Fruit fly (Drosophila melanogaster): ENCODE data around the gene Septin2.

Gene Septin2

dm6 chr3R:20555023-20555422, 33.1 kb downstream of the Septin2 start (continued):
- peak; percentile 73 for TF ChIP-seq dysf (GFP tag; IDR thresholded peaks at IDR 0.05)
- TF ChIP-seq CG2712 (tag; optimal IDR thresholded peaks at IDR 0.05): peak; percentile 78
- TF ChIP-seq Drgx (GFP tag; IDR thresholded peaks at IDR 0.05): peak; percentile 33; the same call in 1 of the 2 replicates
- peak; percentile 71 for TF ChIP-seq E2f1 (GFP tag; IDR thresholded peaks at IDR 0.05)
- peak; percentile 14 for TF ChIP-seq slou (GFP tag; optimal IDR thresholded peaks at IDR 0.05)
- TF ChIP-seq hbn (GFP tag; IDR thresholded peaks at IDR 0.05; ENCODE audit: partially characterized antibody): no peak
- TF ChIP-seq CG9797 (GFP tag; optimal IDR thresholded peaks at IDR 0.05): no peak
- no peak for TF ChIP-seq CG7786 (GFP tag; optimal IDR thresholded peaks at IDR 0.05)
- TF ChIP-seq bcd (GFP tag; optimal IDR thresholded peaks at IDR 0.05): peak; percentile 68
- TF ChIP-seq Dek (tag; optimal IDR thresholded peaks at IDR 0.05): peak; percentile 41
- no peak for TF ChIP-seq CG12299 (tag; optimal IDR thresholded peaks at IDR 0.05)
- peak; percentile 77 for TF ChIP-seq CG31441 (GFP tag; IDR thresholded peaks at IDR 0.05)
- TF ChIP-seq CG7556 (GFP tag; optimal IDR thresholded peaks at IDR 0.05): peak; percentile 27
- TF ChIP-seq twi (tag; optimal IDR thresholded peaks at IDR 0.05): no peak
- TF ChIP-seq danr (GFP tag; IDR thresholded peaks at IDR 0.05): no peak
- TF ChIP-seq ATbp (GFP tag; optimal IDR thresholded peaks at IDR 0.05): no peak
- TF ChIP-seq grn (GFP tag; optimal IDR thresholded peaks at IDR 0.05): peak; percentile 41
- TF ChIP-seq CG11504 (tag; optimal IDR thresholded peaks at IDR 0.05): peak; percentile 83
- peak; percentile 36 for TF ChIP-seq lbe (GFP tag; optimal IDR thresholded peaks at IDR 0.05)
- TF ChIP-seq Ets97D (GFP tag; optimal IDR thresholded peaks at IDR 0.05): no peak
- no peak for TF ChIP-seq fd102C (GFP tag; optimal IDR thresholded peaks at IDR 0.05)
- peak; percentile 34 for TF ChIP-seq CG6854 (GFP tag; optimal IDR thresholded peaks at IDR 0.05)
- no peak for TF ChIP-seq CG2889 (GFP tag; IDR thresholded peaks at IDR 0.05)
- TF ChIP-seq Xrp1 (GFP tag; IDR thresholded peaks at IDR 0.05): peak; percentile 60
- TF ChIP-seq klu (GFP tag; IDR thresholded peaks at IDR 0.05): peak; percentile 34; the same call in 1 of the 2 replicates
- TF ChIP-seq sug (tag; optimal IDR thresholded peaks at IDR 0.05): peak; percentile 85
- TF ChIP-seq CG1792 (GFP tag; optimal IDR thresholded peaks at IDR 0.05): peak; percentile 7
- TF ChIP-seq C15 (GFP tag; IDR thresholded peaks at IDR 0.05): 0 out of 3 replicates have a peak, but pooled peaks have one; percentile 24
- TF ChIP-seq Xbp1 (GFP tag; optimal IDR thresholded peaks at IDR 0.05): no peak
- TF ChIP-seq Ets65A (GFP tag): peak; percentile 76
- TF ChIP-seq Neu2 (GFP tag; optimal IDR thresholded peaks at IDR 0.05; ENCODE audit: borderline replicate concordance): no peak
- TF ChIP-seq unpg (GFP tag; optimal IDR thresholded peaks at IDR 0.05): peak; percentile 47
- peak; percentile 45 for TF ChIP-seq CG17359 (tag; optimal IDR thresholded peaks at IDR 0.05)
- TF ChIP-seq lmd (GFP tag; IDR thresholded peaks at IDR 0.05): peak; percentile 58
- no peak for TF ChIP-seq pita (GFP tag; optimal IDR thresholded peaks at IDR 0.05)
- TF ChIP-seq Asciz (GFP tag; optimal IDR thresholded peaks at IDR 0.05): peak; percentile 34
- peak; percentile 80 for TF ChIP-seq Fer3 (tag; optimal IDR thresholded peaks at IDR 0.05)
- peak; percentile 73 for TF ChIP-seq D19B (GFP tag; optimal IDR thresholded peaks at IDR 0.05)
- TF ChIP-seq CG18764 (GFP tag; optimal IDR thresholded peaks at IDR 0.05): no peak
- TF ChIP-seq CG8924 (tag; optimal IDR thresholded peaks at IDR 0.05): peak; percentile 74
- no peak for TF ChIP-seq CG7928 (GFP tag; optimal IDR thresholded peaks at IDR 0.05)
- peak; percentile 35 for TF ChIP-seq Hmx (GFP tag; optimal IDR thresholded peaks at IDR 0.05)
- peak; percentile 88 for TF ChIP-seq sens (GFP tag)
- TF ChIP-seq Hr39 (optimal IDR thresholded peaks at IDR 0.05): no peak
- peak; percentile 36 for TF ChIP-seq grau (tag; optimal IDR thresholded peaks at IDR 0.05)
- no peak for TF ChIP-seq tx (GFP tag; optimal IDR thresholded peaks at IDR 0.05)
- peak; percentile 87 for TF ChIP-seq vvl (GFP tag; IDR thresholded peaks at IDR 0.05)
- TF ChIP-seq CG10979 (tag; optimal IDR thresholded peaks at IDR 0.05): peak; percentile 51
- TF ChIP-seq CG33213 (GFP tag; optimal IDR thresholded peaks at IDR 0.05): no peak
- TF ChIP-seq jing (GFP tag; optimal IDR thresholded peaks at IDR 0.05): no peak
- peak; percentile 50 for TF ChIP-seq HLH3B (GFP tag; IDR thresholded peaks at IDR 0.05)
- TF ChIP-seq CG30403 (GFP tag; optimal IDR thresholded peaks at IDR 0.05): peak; percentile 23
